Worm (Caenorhabditis elegans) whole organism, L1 larva: ENCODE results near the gene Y11D7A.7.
"Not testable (repeated sequence)": the region's sequence is repeated elsewhere in the genome, so short reads cannot be mapped to it uniquely, and the experiment has no call there.

Experiments used
- C16A3.4 ChIP-seq: fragments of 150-350 bp; optimal IDR thresholded peaks from 2 replicates; lab custom pipeline; 2014; ENCODE audit warnings: missing biosample characterization, missing genetic modification characterization
- Y116A8C.19 ChIP-seq: sonication (generic microtip); optimal IDR thresholded peaks from 2 replicates; lab custom pipeline; 2016; ENCODE audit warnings: missing compliant biosample characterization, missing genetic modification characterization, borderline replicate concordance
- ceh-8 ChIP-seq: fragments of 200-800 bp; sonication (Bioruptor generic); optimal IDR thresholded peaks from 2 replicates; lab custom pipeline; 2018; ENCODE audit warnings: mild to moderate bottlenecking, missing genetic modification characterization, moderate library complexity, missing compliant biosample characterization
- ceh-88 ChIP-seq: fragments of 200-800 bp; sonication (Bioruptor generic); IDR thresholded peaks from 2 replicates; pipeline ENCODE4 v1.3.6; 2022; ENCODE audit warnings: missing genetic modification characterization, missing compliant biosample characterization
- ets-5 ChIP-seq: fragments of 200-800 bp; sonication (Bioruptor generic); IDR thresholded peaks from 2 replicates; pipeline ENCODE4 v1.3.6; 2022; ENCODE audit warnings: missing genetic modification characterization, missing compliant biosample characterization
- fos-1 ChIP-seq: fragments of 150-350 bp; optimal IDR thresholded peaks from 2 replicates; lab custom pipeline; 2014; ENCODE audit warnings: missing biosample characterization, missing genetic modification characterization
- grh-1 ChIP-seq: fragments of 200-800 bp; sonication (Bioruptor generic); IDR thresholded peaks from 2 replicates; pipeline ENCODE4 v1.3.6; 2022; ENCODE audit warnings: missing genetic modification reagents, missing genetic modification characterization, missing compliant biosample characterization
- hlh-17 ChIP-seq: fragments of 200-800 bp; sonication (Bioruptor generic); optimal IDR thresholded peaks from 2 replicates; lab custom pipeline; 2018; ENCODE audit warnings: missing genetic modification characterization, mild to moderate bottlenecking, missing compliant biosample characterization, moderate library complexity, borderline replicate concordance
- hlh-4 ChIP-seq: sonication (generic microtip); optimal IDR thresholded peaks from 2 replicates; lab custom pipeline; 2016; ENCODE audit warnings: mild to moderate bottlenecking, missing genetic modification characterization, missing compliant biosample characterization
- hpl-2 ChIP-seq: fragments of 150-350 bp; optimal IDR thresholded peaks from 2 replicates; lab custom pipeline; 2014; ENCODE audit warnings: missing biosample characterization, missing genetic modification reagents, missing genetic modification characterization
- irx-1 ChIP-seq: sonication (generic microtip); optimal IDR thresholded peaks from 2 replicates; lab custom pipeline; 2016; ENCODE audit warnings: missing genetic modification characterization, missing compliant biosample characterization
- lin-14 ChIP-seq: fragments of 200-800 bp; sonication (Bioruptor generic); optimal IDR thresholded peaks from 2 replicates; lab custom pipeline; 2018; ENCODE audit warnings: mild to moderate bottlenecking, missing genetic modification characterization, moderate library complexity, missing compliant biosample characterization
- lsy-2 ChIP-seq, 2 experiments: fragments of 150-350 bp; optimal IDR thresholded peaks; 2 replicates each; lab custom pipeline; 2014; ENCODE audit warnings: missing biosample characterization in 2 of 2, missing genetic modification characterization in 2 of 2
- nhr-19 ChIP-seq: fragments of 200-800 bp; sonication (Bioruptor generic); conservative IDR thresholded peaks from 2 replicates; pipeline ENCODE4 v1.3.6; 2022; ENCODE audit warnings: missing genetic modification characterization, missing compliant biosample characterization
- nhr-237 ChIP-seq: fragments of 150-350 bp; optimal IDR thresholded peaks from 2 replicates; lab custom pipeline; 2014; ENCODE audit warnings: missing biosample characterization, missing genetic modification characterization
- nhr-76 ChIP-seq: sonication (generic microtip); optimal IDR thresholded peaks from 2 replicates; lab custom pipeline; 2017; ENCODE audit warnings: missing biosample characterization, missing genetic modification characterization
- pag-3 ChIP-seq: sonication (generic microtip); optimal IDR thresholded peaks from 2 replicates; lab custom pipeline; 2017; ENCODE audit warnings: missing genetic modification characterization, mild to moderate bottlenecking, missing compliant biosample characterization, antibody characterized with exemption, borderline replicate concordance; ENCODE audit not compliant: insufficient read depth
- pax-3 ChIP-seq: fragments of 200-800 bp; sonication (Bioruptor generic); optimal IDR thresholded peaks from 2 replicates; lab custom pipeline; 2018; ENCODE audit warnings: mild to moderate bottlenecking, missing genetic modification characterization, moderate library complexity, missing compliant biosample characterization
- pqm-1 ChIP-seq: sonication (generic microtip); optimal IDR thresholded peaks from 3 replicates; lab custom pipeline; 2017; ENCODE audit warnings: missing biosample characterization, missing genetic modification characterization
- skn-1 ChIP-seq: fragments of 150-350 bp; optimal IDR thresholded peaks from 2 replicates; lab custom pipeline; 2014; ENCODE audit warnings: missing biosample characterization, missing genetic modification characterization
- sox-4 ChIP-seq: sonication (generic microtip); optimal IDR thresholded peaks from 2 replicates; lab custom pipeline; 2016; ENCODE audit warnings: missing genetic modification characterization, missing compliant biosample characterization
- swsn-7 ChIP-seq: sonication (generic microtip); optimal IDR thresholded peaks from 2 replicates; lab custom pipeline; 2016; ENCODE audit warnings: missing genetic modification characterization, missing compliant biosample characterization
- tbx-2 ChIP-seq: sonication (generic microtip); optimal IDR thresholded peaks from 2 replicates; lab custom pipeline; 2016; ENCODE audit warnings: missing genetic modification characterization, missing compliant biosample characterization
- tlp-1 ChIP-seq: fragments of 150-350 bp; optimal IDR thresholded peaks from 2 replicates; lab custom pipeline; 2014; ENCODE audit warnings: missing biosample characterization, missing genetic modification characterization
- unc-130 ChIP-seq: fragments of 150-350 bp; optimal IDR thresholded peaks from 2 replicates; lab custom pipeline; 2017; ENCODE audit warnings: missing biosample characterization, missing genetic modification characterization, inconsistent platforms
- unc-62 ChIP-seq: fragments of 150-350 bp; optimal IDR thresholded peaks from 2 replicates; lab custom pipeline; 2014; ENCODE audit warnings: missing biosample characterization, missing genetic modification reagents, missing genetic modification characterization
- vab-15 ChIP-seq: sonication (generic microtip); optimal IDR thresholded peaks from 2 replicates; lab custom pipeline; 2017; ENCODE audit warnings: missing genotype, mild to moderate bottlenecking, missing genetic modification characterization, missing compliant biosample characterization
- zag-1 ChIP-seq: fragments of 150-350 bp; optimal IDR thresholded peaks from 2 replicates; lab custom pipeline; 2014; ENCODE audit warnings: missing biosample characterization, missing genetic modification characterization
- ztf-4 ChIP-seq: fragments of 150-350 bp; optimal IDR thresholded peaks from 2 replicates; lab custom pipeline; 2014; ENCODE audit warnings: missing biosample characterization, missing genetic modification characterization

Y11D7A.7 gene

ce11 chrIV:9289635-9290034 lies 40.3 kb downstream of the Y11D7A.7 start:
- no peak for TF ChIP-seq nhr-19 (GFP tag; lab: Robert Waterston, UW)
- TF ChIP-seq irx-1 (tag; lab: Kevin White, UChicago) = no peak
- TF ChIP-seq ets-5 (GFP tag; lab: Robert Waterston, UW) = no peak
- TF ChIP-seq zag-1 (tag; lab: Kevin White, UChicago) = no peak
- TF ChIP-seq C16A3.4 (tag; lab: Kevin White, UChicago) = no peak
- TF ChIP-seq fos-1 = no peak
- no peak for TF ChIP-seq hlh-17 (GFP tag; lab: Kevin White, UChicago)
- TF ChIP-seq hlh-4 (tag; lab: Kevin White, UChicago) = no peak
- no peak for TF ChIP-seq skn-1 (tag; lab: Kevin White, UChicago)
- no peak for TF ChIP-seq ceh-8 (GFP tag; lab: Kevin White, UChicago)
- TF ChIP-seq lin-14 = no peak
- TF ChIP-seq unc-62 (GFP tag; lab: Kevin White, UChicago) = no peak
- TF ChIP-seq, all 84 proteins: peak for 0

ce11 chrIV:9293825-9294224 lies 44.5 kb downstream of the Y11D7A.7 start, which contains the start of gene nhr-264:
TSS of gene nhr-264 (minus strand) at chrIV:9293925.
- TF ChIP-seq C16A3.4, swsn-7, nhr-237 (tag; lab: Kevin White, UChicago): not testable (repeated sequence)

ce11 chrIV:9296285-9296684 lies 47.0 kb downstream of the Y11D7A.7 start, which contains the start of gene F49C12.1:
TSS of gene F49C12.1 (minus strand) at chrIV:9296354.
- TF ChIP-seq vab-15 (no peak), pqm-1 (no peak), grh-1 (no peak), lsy-2 (tag; optimal IDR thresholded peaks at IDR 0.05; lab: Kevin White, UChicago) (no peak), unc-130 (tag; lab: Kevin White, UChicago) (no peak), ztf-4 (tag; lab: Kevin White, UChicago) (no peak), Y116A8C.19 (tag; lab: Kevin White, UChicago) (no peak), tlp-1 (tag; lab: Kevin White, UChicago) (no peak), hpl-2 (GFP tag; lab: Kevin White, UChicago) (no peak), tbx-2 (tag; lab: Kevin White, UChicago) (no peak), sox-4 (no peak), pag-3 (tag; lab: Kevin White, UChicago) (no peak), ceh-88 (no peak)

- TF ChIP-seq nhr-76 (no peak), tbx-2 (tag; lab: Kevin White, UChicago) (no peak), pax-3 (no peak), nhr-237 (tag; lab: Kevin White, UChicago) (no peak), ztf-4 (tag; lab: Kevin White, UChicago) (no peak)
- TF ChIP-seq, all 84 proteins: peak for 0
Measured at ce11 chrIV:9299145-9299544, 49.8 kb downstream of the Y11D7A.7 start, which contains the start of gene F49C12.2. TSS of gene F49C12.2 (minus strand) at chrIV:9299245.
